Worm (Caenorhabditis elegans): ENCODE results near the gene rpy-1.

DNA sequence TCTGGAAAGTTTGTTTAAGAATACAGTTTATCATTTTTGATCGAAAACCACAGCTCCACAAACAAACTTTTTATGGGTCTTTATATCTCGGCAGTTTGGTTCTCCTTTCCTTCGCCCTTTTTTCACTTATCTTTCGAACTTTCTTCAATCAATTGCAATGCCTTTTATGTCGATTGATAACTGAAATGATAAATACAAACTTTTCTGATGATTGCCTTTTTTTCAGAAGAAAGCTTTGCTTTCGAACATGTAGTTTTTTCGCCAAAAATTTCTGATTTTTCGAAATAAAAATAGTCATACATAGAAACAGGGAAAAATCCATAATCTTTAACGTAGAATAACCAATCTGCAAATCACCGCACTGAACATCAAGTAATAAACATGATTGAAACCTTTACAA lies 44.2 kb downstream of the rpy-1 start, which contains the start of gene T19D12.2:
- no peak for TF ChIP-seq rnt-1 (tag; optimal IDR thresholded peaks at IDR 0.05)
- TF ChIP-seq pqm-1 (tag; optimal IDR thresholded peaks at IDR 0.05): no peak
- TF ChIP-seq tbx-7 (tag; optimal IDR thresholded peaks at IDR 0.05): no peak
- no peak for TF ChIP-seq ceh-31 (tag; optimal IDR thresholded peaks at IDR 0.05)
- TF ChIP-seq hlh-30 (tag; optimal IDR thresholded peaks at IDR 0.05; ENCODE audit: insufficient read depth): no peak
- no peak for TF ChIP-seq nhr-11 (tag; optimal IDR thresholded peaks at IDR 0.05)
- TF ChIP-seq ceh-9 (tag; optimal IDR thresholded peaks at IDR 0.05): no peak
- no peak for TF ChIP-seq sox-4 (tag; optimal IDR thresholded peaks at IDR 0.05)
- TF ChIP-seq mec-3 (tag; optimal IDR thresholded peaks at IDR 0.05; ENCODE audit: borderline replicate concordance): no peak
- TF ChIP-seq fkh-10 (GFP tag; optimal IDR thresholded peaks at IDR 0.05): no peak
- TF ChIP-seq unc-3 (GFP tag; conservative IDR thresholded peaks at IDR 0.05): no peak
- TF ChIP-seq unc-3 (tag; optimal IDR thresholded peaks at IDR 0.05): no peak
- no peak for TF ChIP-seq ama-1 (optimal IDR thresholded peaks at IDR 0.05)
- TF ChIP-seq C38D4.7 (GFP tag; optimal IDR thresholded peaks at IDR 0.05): no peak

Measured in whole organism, late embryonic.